Fruit fly (Drosophila melanogaster) whole organism, wandering third instar larva: ENCODE results near the gene THADA.

Experiments
- Abd-B ChIP-seq: fragments of >200 bp; optimal IDR thresholded peaks from 2 replicates; lab custom pipeline; 2017; ENCODE audit warnings: missing biosample characterization, missing genetic modification characterization
- CG32264 ChIP-seq: fragments of 200-800 bp; sonication (Bioruptor generic); optimal IDR thresholded peaks from 2 replicates; lab custom pipeline; 2016; ENCODE audit warnings: missing biosample characterization, missing genetic modification characterization
- CG9705 ChIP-seq: fragments of 200-800 bp; sonication (Bioruptor generic); optimal IDR thresholded peaks from 2 replicates; lab custom pipeline; 2018; ENCODE audit warnings: missing biosample characterization, mild to moderate bottlenecking, missing genetic modification characterization
- CrebA ChIP-seq: fragments of 200-800 bp; sonication (Bioruptor generic); optimal IDR thresholded peaks from 2 replicates; lab custom pipeline; 2016; ENCODE audit warnings: missing biosample characterization, mild to moderate bottlenecking, missing genetic modification characterization, borderline replicate concordance
- Dfd ChIP-seq: fragments of >200 bp; optimal IDR thresholded peaks from 2 replicates; lab custom pipeline; 2017; ENCODE audit warnings: missing biosample characterization, missing genetic modification characterization
- Dif ChIP-seq: fragments of 200-275, 200-300 bp; sonication (Bioruptor generic); optimal IDR thresholded peaks from 2 replicates; lab custom pipeline; 2018; ENCODE audit warnings: missing biosample characterization, missing genetic modification characterization; ENCODE audit not compliant: partially characterized antibody
- GATAd ChIP-seq: sonication (Bioruptor generic); optimal IDR thresholded peaks from 2 replicates; lab custom pipeline; 2016; ENCODE audit warnings: missing biosample characterization, missing genetic modification characterization
- HLH106 ChIP-seq: fragments of 200-800 bp; optimal IDR thresholded peaks from 3 replicates; lab custom pipeline; 2019; ENCODE audit warnings: missing biosample characterization, mild to moderate bottlenecking, missing genetic modification characterization, moderate library complexity
- Hr78 ChIP-seq: fragments of >200 bp; optimal IDR thresholded peaks from 2 replicates; lab custom pipeline; 2017; ENCODE audit warnings: missing biosample characterization, missing genetic modification characterization
- Jra ChIP-seq: sonication (Bioruptor generic); optimal IDR thresholded peaks from 2 replicates; lab custom pipeline; 2016; ENCODE audit warnings: missing biosample characterization, missing genetic modification characterization
- Mio ChIP-seq: sonication (Bioruptor generic); optimal IDR thresholded peaks from 2 replicates; lab custom pipeline; 2016; ENCODE audit warnings: missing biosample characterization, missing genetic modification characterization
- Myc ChIP-seq: fragments of >200 bp; optimal IDR thresholded peaks from 2 replicates; lab custom pipeline; 2017
- N ChIP-seq: fragments of >200 bp; optimal IDR thresholded peaks from 2 replicates; lab custom pipeline; 2018; ENCODE audit warnings: missing biosample characterization, missing external identifiers, missing genetic modification characterization
- OdsH ChIP-seq: fragments of 200-800 bp; sonication (Bioruptor generic); optimal IDR thresholded peaks from 2 replicates; lab custom pipeline; 2016; ENCODE audit warnings: missing biosample characterization, mild to moderate bottlenecking, missing genetic modification characterization
- Rel ChIP-seq, 2 experiments: fragments of 200-800 bp; sonication (Bioruptor generic) in 1 of 2; optimal IDR thresholded peaks; 2 replicates in 1 of 2; 3 replicates in 1 of 2; lab custom pipeline; 2016 to 2019; ENCODE audit warnings: mild to moderate bottlenecking in 2 of 2, missing biosample characterization in 2 of 2, missing genetic modification characterization in 2 of 2, moderate library complexity in 1 of 2
- Sp1 ChIP-seq: fragments of 200-800 bp; sonication (Bioruptor generic); optimal IDR thresholded peaks from 3 replicates; lab custom pipeline; 2019; ENCODE audit warnings: missing biosample characterization, mild to moderate bottlenecking, missing genetic modification characterization, moderate library complexity
- Vsx2 ChIP-seq: fragments of 200-300, 225-300 bp; sonication (Bioruptor generic); optimal IDR thresholded peaks from 2 replicates; lab custom pipeline; 2018; ENCODE audit warnings: missing biosample characterization, missing genetic modification characterization; ENCODE audit not compliant: partially characterized antibody
- br ChIP-seq: fragments of 200-800 bp; sonication (Bioruptor generic); optimal IDR thresholded peaks from 2 replicates; lab custom pipeline; 2016; ENCODE audit warnings: missing biosample characterization, missing genetic modification characterization
- brk ChIP-seq: fragments of 200-800 bp; sonication (Bioruptor generic); optimal IDR thresholded peaks from 2 replicates; lab custom pipeline; 2016; ENCODE audit warnings: missing biosample characterization, mild to moderate bottlenecking, missing genetic modification characterization
- dl ChIP-seq, 2 experiments: fragments of 175-275, 200-275 bp in 1 of 2; fragments of 200-275 bp in 1 of 2; sonication (Bioruptor generic); optimal IDR thresholded peaks; lab custom pipeline; 2018; ENCODE audit warnings: mild to moderate bottlenecking in 2 of 2, missing biosample characterization in 2 of 2, missing genetic modification characterization in 2 of 2, moderate library complexity in 2 of 2; ENCODE audit not compliant: partially characterized antibody in 2 of 2, insufficient read depth in 1 of 2
- dmrt93B ChIP-seq: fragments of 200-800 bp; sonication (Bioruptor generic); optimal IDR thresholded peaks from 2 replicates; lab custom pipeline; 2018; ENCODE audit warnings: missing biosample characterization, mild to moderate bottlenecking, missing genetic modification characterization
- dsf ChIP-seq: sonication (Bioruptor generic); optimal IDR thresholded peaks from 2 replicates; lab custom pipeline; 2016; ENCODE audit warnings: missing biosample characterization, missing genetic modification characterization, borderline replicate concordance
- ey ChIP-seq: fragments of 200-800 bp; sonication (Bioruptor generic); optimal IDR thresholded peaks from 2 replicates; lab custom pipeline; 2016; ENCODE audit warnings: missing biosample characterization, missing genetic modification characterization
- foxo ChIP-seq, 2 experiments: fragments of 200-800 bp; sonication (Bioruptor generic); optimal IDR thresholded peaks; 2 replicates in 1 of 2; 3 replicates in 1 of 2; lab custom pipeline; 2016 to 2017; ENCODE audit warnings: missing biosample characterization in 2 of 2, missing genetic modification characterization in 2 of 2
- fru ChIP-seq: fragments of 200-800 bp; sonication (Bioruptor generic); optimal IDR thresholded peaks from 3 replicates; lab custom pipeline; 2016; ENCODE audit warnings: missing biosample characterization, mild to moderate bottlenecking, missing genetic modification characterization
- h ChIP-seq: fragments of 200-800 bp; sonication (Bioruptor generic); optimal IDR thresholded peaks from 3 replicates; lab custom pipeline; 2016; ENCODE audit warnings: missing biosample characterization, mild to moderate bottlenecking, missing genetic modification characterization
- lola ChIP-seq: fragments of >200 bp; optimal IDR thresholded peaks from 2 replicates; lab custom pipeline; 2017; ENCODE audit warnings: missing biosample characterization, missing genetic modification characterization
- pan ChIP-seq: fragments of >200 bp; optimal IDR thresholded peaks from 2 replicates; lab custom pipeline; 2017
- psq ChIP-seq: fragments of 200-800 bp; sonication (Bioruptor generic); optimal IDR thresholded peaks from 3 replicates; lab custom pipeline; 2017; ENCODE audit warnings: missing biosample characterization, mild to moderate bottlenecking, missing genetic modification characterization, moderate library complexity
- rgr ChIP-seq: fragments of 200-800 bp; sonication (Bioruptor generic); optimal IDR thresholded peaks from 3 replicates; lab custom pipeline; 2016; ENCODE audit warnings: missing biosample characterization, mild to moderate bottlenecking, missing genetic modification characterization
- sage ChIP-seq: fragments of 200-800 bp; sonication (Bioruptor generic); optimal IDR thresholded peaks from 2 replicates; lab custom pipeline; 2016; ENCODE audit warnings: missing biosample characterization, mild to moderate bottlenecking, missing genetic modification characterization
- sv ChIP-seq: fragments of 200-800 bp; sonication (Bioruptor generic); optimal IDR thresholded peaks from 3 replicates; lab custom pipeline; 2016; ENCODE audit warnings: missing biosample characterization, missing genetic modification characterization
- tai ChIP-seq: sonication (Bioruptor generic); optimal IDR thresholded peaks from 2 replicates; lab custom pipeline; 2016; ENCODE audit warnings: missing biosample characterization, missing genetic modification characterization
- usp ChIP-seq: fragments of >200 bp; optimal IDR thresholded peaks from 2 replicates; lab custom pipeline; 2017; ENCODE audit warnings: missing biosample characterization, missing genetic modification characterization
- woc ChIP-seq: sonication (Bioruptor generic); optimal IDR thresholded peaks from 2 replicates; lab custom pipeline; 2016; ENCODE audit warnings: missing biosample characterization, mild to moderate bottlenecking, missing genetic modification characterization

The THADA gene

dm6 chrX:19897991-19898473, 32.7 kb upstream of the THADA start:
- TF ChIP-seq woc (GFP tag; lab: Kevin White, UChicago) (peak; percentile 45), tai (GFP tag; lab: Kevin White, UChicago) (no peak), psq (GFP tag; lab: Kevin White, UChicago) (no peak), br (GFP tag; lab: Kevin White, UChicago) (peak; percentile 19)

- peak; percentile 72 for TF ChIP-seq Myc
- TF ChIP-seq CrebA (GFP tag; lab: Kevin White, UChicago), result no peak
- peak; percentile 59 for TF ChIP-seq woc (GFP tag; lab: Kevin White, UChicago)
Measured at dm6 chrX:19897328-19897990, 32.1 kb upstream of the THADA start.

dm6 chrX:19892070-19892469, 26.7 kb upstream of the THADA start:
- TF ChIP-seq h (no peak), pan (lab: Kevin White, UChicago) (no peak), Vsx2 (no peak), CG9705 (no peak), tai (GFP tag; lab: Kevin White, UChicago) (no peak), HLH106 (tag; lab: Kevin White, UChicago) (no peak), lola (GFP tag; lab: Kevin White, UChicago) (no peak), Dif (GFP tag; lab: Kevin White, UChicago) (no peak), Mio (no peak), sage (GFP tag; lab: Kevin White, UChicago) (no peak), Dfd (GFP tag; lab: Kevin White, UChicago) (no peak), CrebA (GFP tag; lab: Kevin White, UChicago) (no peak), psq (GFP tag; lab: Kevin White, UChicago) (no peak), Hr78 (GFP tag; lab: Kevin White, UChicago) (no peak), brk (GFP tag; lab: Kevin White, UChicago) (no peak), dsf (GFP tag; lab: Kevin White, UChicago) (no peak), N (GFP tag; lab: Kevin White, UChicago) (no peak), dl (GFP tag; optimal IDR thresholded peaks at IDR 0.05; lab: Kevin White, UChicago; ENCODE audit: insufficient read depth in 1 of 2, partially characterized antibody in 2 of 2) (no peak), woc (GFP tag; lab: Kevin White, UChicago) (no peak), Abd-B (no peak)

dm6 chrX:19890010-19890665, 24.8 kb upstream of the THADA start, which contains the start of gene amn:
TSS of gene amn (minus strand) at chrX:19890060.
- TF ChIP-seq Sp1 (GFP tag; lab: Kevin White, UChicago) (no peak), dmrt93B (GFP tag; lab: Kevin White, UChicago) (no peak), Dfd (GFP tag; lab: Kevin White, UChicago) (peak; percentile 7)

dm6 chrX:19889128-19889756, 23.9 kb upstream of the THADA start:
- no peak for TF ChIP-seq Hr78 (GFP tag; lab: Kevin White, UChicago)
- peak; percentile 86 for TF ChIP-seq fru (GFP tag; lab: Kevin White, UChicago)
- no peak for TF ChIP-seq lola (GFP tag; lab: Kevin White, UChicago)
- TF ChIP-seq Rel (GFP tag; optimal IDR thresholded peaks at IDR 0.05; lab: Kevin White, UChicago), result no peak
- peak; percentile 16 for TF ChIP-seq Rel (tag; optimal IDR thresholded peaks at IDR 0.05; lab: Kevin White, UChicago)
- TF ChIP-seq brk (GFP tag; lab: Kevin White, UChicago), result peak; percentile 18
- TF ChIP-seq rgr (GFP tag; lab: Kevin White, UChicago), result peak; percentile 82
- TF ChIP-seq br (GFP tag; lab: Kevin White, UChicago), result peak; percentile 76
- no peak for TF ChIP-seq GATAd
- TF ChIP-seq sage (GFP tag; lab: Kevin White, UChicago), result peak; percentile 14
- peak; percentile 68 for TF ChIP-seq OdsH (GFP tag; lab: Kevin White, UChicago)
- TF ChIP-seq CrebA (GFP tag; lab: Kevin White, UChicago), result no peak
- TF ChIP-seq Dfd (GFP tag; lab: Kevin White, UChicago), result no peak
- TF ChIP-seq usp (GFP tag; lab: Kevin White, UChicago), result no peak
- peak; percentile 85 for TF ChIP-seq ey (GFP tag; lab: Kevin White, UChicago)
- TF ChIP-seq dmrt93B (GFP tag; lab: Kevin White, UChicago), result peak; percentile 48
- peak; percentile 80 for TF ChIP-seq h
- TF ChIP-seq Vsx2, result no peak
- TF ChIP-seq CG9705, result peak; percentile 38
- TF ChIP-seq dl (GFP tag; optimal IDR thresholded peaks at IDR 0.05; lab: Kevin White, UChicago; ENCODE audit: insufficient read depth in 1 of 2, partially characterized antibody in 2 of 2), result no peak
- peak; percentile 68 for TF ChIP-seq Jra (GFP tag; lab: Kevin White, UChicago)
- TF ChIP-seq tai (GFP tag; lab: Kevin White, UChicago), result no peak
- peak; percentile 58 for TF ChIP-seq sv
- TF ChIP-seq Mio, result no peak
- TF ChIP-seq foxo (GFP tag; optimal IDR thresholded peaks at IDR 0.05; lab: Kevin White, UChicago), result peak in 1 of 2 experiments; percentile 87
- no peak for TF ChIP-seq Dif (GFP tag; lab: Kevin White, UChicago)
- no peak for TF ChIP-seq pan (lab: Kevin White, UChicago)
- peak; percentile 63 for TF ChIP-seq psq (GFP tag; lab: Kevin White, UChicago)
- no peak for TF ChIP-seq Myc
- no peak for TF ChIP-seq CG32264
